Fruit fly (Drosophila melanogaster): ENCODE data around the gene Cpr66D.

Gene Cpr66D

dm6 chr3L:8603880-8604692 lies 36.2 kb upstream of the Cpr66D start, which contains the start of the genes CG5989 and CG6282 (continued):
- peak; percentile 61 for TF ChIP-seq CG11504 (tag; optimal IDR thresholded peaks at IDR 0.05)
- TF ChIP-seq nerfin-2 (GFP tag; IDR thresholded peaks at IDR 0.05; ENCODE audit: partially characterized antibody) = no peak
- TF ChIP-seq CG11696 (GFP tag; IDR thresholded peaks at IDR 0.05) = no peak
- TF ChIP-seq Nf-YA (GFP tag; IDR thresholded peaks at IDR 0.05) = no peak
- TF ChIP-seq en (GFP tag; optimal IDR thresholded peaks at IDR 0.05) = no peak
- no peak for TF ChIP-seq CG17359 (tag; optimal IDR thresholded peaks at IDR 0.05)
- no peak for TF ChIP-seq cad (GFP tag; optimal IDR thresholded peaks at IDR 0.05)
- TF ChIP-seq CG15696 (tag; optimal IDR thresholded peaks at IDR 0.05) = no peak
- TF ChIP-seq ci (GFP tag; IDR thresholded peaks at IDR 0.05) = peak; percentile 35; the same call in 2 of the 3 replicates
- peak; percentile 30; the same call in 1 of the 2 replicates for TF ChIP-seq hbn (GFP tag; IDR thresholded peaks at IDR 0.05; ENCODE audit: partially characterized antibody)
- peak; percentile 65 for TF ChIP-seq row (GFP tag; IDR thresholded peaks at IDR 0.05)
- TF ChIP-seq CG1603 (tag; optimal IDR thresholded peaks at IDR 0.05) = peak; percentile 59
- no peak for TF ChIP-seq ash1 (GFP tag; optimal IDR thresholded peaks at IDR 0.05)
- TF ChIP-seq CG12299 (tag; optimal IDR thresholded peaks at IDR 0.05) = peak; percentile 32
- TF ChIP-seq Atf6 (GFP tag; IDR thresholded peaks at IDR 0.05) = peak; percentile 58; the same call in 1 of the 2 replicates
- TF ChIP-seq CG6654 (GFP tag; optimal IDR thresholded peaks at IDR 0.05) = no peak
- TF ChIP-seq CG1529 (GFP tag; optimal IDR thresholded peaks at IDR 0.05) = no peak
- TF ChIP-seq chn (GFP tag; optimal IDR thresholded peaks at IDR 0.05) = no peak
- TF ChIP-seq fu2 (GFP tag; optimal IDR thresholded peaks at IDR 0.05) = no peak
- TF ChIP-seq BtbVII (GFP tag; optimal IDR thresholded peaks at IDR 0.05) = peak; percentile 17
- no peak for TF ChIP-seq CG32532 (GFP tag; IDR thresholded peaks at IDR 0.05)
- TF ChIP-seq HmgD (GFP tag; optimal IDR thresholded peaks at IDR 0.05) = no peak
- peak; percentile 67 for TF ChIP-seq Blimp-1 (GFP tag; optimal IDR thresholded peaks at IDR 0.05)
- TF ChIP-seq pzg (GFP tag; optimal IDR thresholded peaks at IDR 0.05) = peak; percentile 83
- TF ChIP-seq CG6689 (GFP tag; IDR thresholded peaks at IDR 0.05) = no peak
- no peak for TF ChIP-seq CG11085 (GFP tag; IDR thresholded peaks at IDR 0.05)
- peak; percentile 49 for TF ChIP-seq Sin3A (optimal IDR thresholded peaks at IDR 0.05)
- no peak for TF ChIP-seq CG14441 (GFP tag; IDR thresholded peaks at IDR 0.05)
- TF ChIP-seq lov (optimal IDR thresholded peaks at IDR 0.05) = no peak
- TF ChIP-seq lov (GFP tag; IDR thresholded peaks at IDR 0.05) = peak; percentile 68
- TF ChIP-seq CG14014 (GFP tag; IDR thresholded peaks at IDR 0.05) = peak; percentile 57
- no peak for TF ChIP-seq D19B (GFP tag; optimal IDR thresholded peaks at IDR 0.05)
- TF ChIP-seq ato (GFP tag; IDR thresholded peaks at IDR 0.05; ENCODE audit: partially characterized antibody) = 0 out of 2 replicates have a peak, but pooled peaks have one; percentile 32
- peak; percentile 49 for TF ChIP-seq grau (tag; optimal IDR thresholded peaks at IDR 0.05)
- no peak for TF ChIP-seq CrebB (tag; optimal IDR thresholded peaks at IDR 0.05)
- peak in 1 of 3 experiments; percentile 49 for TF ChIP-seq Stat92E (GFP tag; optimal IDR thresholded peaks at IDR 0.05)
- TF ChIP-seq wdn (GFP tag; IDR thresholded peaks at IDR 0.05) = peak; percentile 51; the same call in 1 of the 2 replicates
- TF ChIP-seq fd102C (GFP tag; optimal IDR thresholded peaks at IDR 0.05) = no peak
- TF ChIP-seq bcd (GFP tag; optimal IDR thresholded peaks at IDR 0.05) = peak; percentile 57
- TF ChIP-seq CG33557 (GFP tag; optimal IDR thresholded peaks at IDR 0.05) = no peak
- peak; percentile 52 for TF ChIP-seq Max (GFP tag; optimal IDR thresholded peaks at IDR 0.05)
- peak; percentile 45 for TF ChIP-seq CG10979 (tag; optimal IDR thresholded peaks at IDR 0.05)
- TF ChIP-seq CG3281 (GFP tag; optimal IDR thresholded peaks at IDR 0.05) = no peak
- TF ChIP-seq CG12155 (GFP tag; optimal IDR thresholded peaks at IDR 0.05) = no peak
- no peak for TF ChIP-seq p53 (GFP tag; optimal IDR thresholded peaks at IDR 0.05)
- TF ChIP-seq stc (GFP tag; IDR thresholded peaks at IDR 0.05) = no peak
- no peak for TF ChIP-seq CG15479 (GFP tag; optimal IDR thresholded peaks at IDR 0.05)
- TF ChIP-seq CG14667 (GFP tag; IDR thresholded peaks at IDR 0.05) = no peak
- TF ChIP-seq slp2 (GFP tag; optimal IDR thresholded peaks at IDR 0.05) = no peak
- no peak for TF ChIP-seq btn (GFP tag; optimal IDR thresholded peaks at IDR 0.05)
